Worm (Caenorhabditis elegans): ENCODE measurements around the gene eif-2Bdelta.

The eif-2Bdelta gene

DNA sequence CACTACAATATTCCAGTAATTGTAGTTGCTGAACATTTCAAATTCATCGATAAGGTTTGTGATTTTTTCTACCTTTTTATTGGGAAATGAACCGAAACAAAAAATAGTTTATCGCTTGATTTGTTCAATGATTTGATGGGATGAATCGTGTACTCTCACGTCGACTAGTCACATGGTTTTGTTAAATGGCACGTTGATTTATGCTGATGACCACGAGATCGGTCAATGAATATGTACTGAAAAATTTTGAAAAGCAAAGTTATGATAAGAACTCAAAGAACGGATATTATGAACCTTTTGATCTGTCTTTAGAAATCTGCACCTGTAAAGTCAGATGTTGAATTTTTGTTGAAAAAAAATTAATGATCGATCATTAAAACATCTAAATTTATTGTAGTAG lies 2.7 kb downstream of the eif-2Bdelta start (continued):
- peak; percentile 46 for TF ChIP-seq nhr-6 (tag; optimal IDR thresholded peaks at IDR 0.05)
- no peak for TF ChIP-seq Y48G9A.11 (GFP tag; IDR thresholded peaks at IDR 0.05)
- TF ChIP-seq mep-1 (tag; optimal IDR thresholded peaks at IDR 0.05), result peak; percentile 42
- TF ChIP-seq ztf-7 (tag; optimal IDR thresholded peaks at IDR 0.05), result no peak
- TF ChIP-seq nhr-11 (tag; optimal IDR thresholded peaks at IDR 0.05), result no peak
- TF ChIP-seq lir-3 (tag; optimal IDR thresholded peaks at IDR 0.05), result no peak
- TF ChIP-seq zip-2 (tag; optimal IDR thresholded peaks at IDR 0.05), result no peak
- no peak for TF ChIP-seq nhr-42 (GFP tag; IDR thresholded peaks at IDR 0.05)
- TF ChIP-seq hif-1 (tag; optimal IDR thresholded peaks at IDR 0.05), result no peak
- no peak for TF ChIP-seq lin-13 (GFP tag; optimal IDR thresholded peaks at IDR 0.05)
- TF ChIP-seq duxl-1 (tag; optimal IDR thresholded peaks at IDR 0.05; ENCODE audit: poor library complexity), result no peak
- peak; percentile 84 for TF ChIP-seq dmd-6 (GFP tag; IDR thresholded peaks at IDR 0.05)
- no peak for TF ChIP-seq F37D6.2 (tag; optimal IDR thresholded peaks at IDR 0.05)
- TF ChIP-seq ZK337.2 (GFP tag; IDR thresholded peaks at IDR 0.05), result no peak
- TF ChIP-seq ama-1 (optimal IDR thresholded peaks at IDR 0.05), result no peak
- TF ChIP-seq pha-4 (GFP tag; IDR thresholded peaks at IDR 0.05), result no peak
- no peak for TF ChIP-seq pha-4 (tag; optimal IDR thresholded peaks at IDR 0.05)
- TF ChIP-seq mxl-2 (GFP tag; conservative IDR thresholded peaks at IDR 0.05), result no peak
- TF ChIP-seq hlh-30 (tag; optimal IDR thresholded peaks at IDR 0.05; ENCODE audit: insufficient read depth), result peak; percentile 83

ce11 chrV:9518832-9519231 lies 5.2 kb downstream of the eif-2Bdelta start, which contains the start of gene C50F4.8:
TSS of gene C50F4.8 (minus strand) at chrV:9518859.
- TF ChIP-seq unc-39 (tag; optimal IDR thresholded peaks at IDR 0.05) (no peak), dve-1 (tag; optimal IDR thresholded peaks at IDR 0.05; ENCODE audit: insufficient read depth) (peak; percentile 24), nhr-28 (tag; optimal IDR thresholded peaks at IDR 0.05) (peak; percentile 39), dpl-1 (GFP tag; optimal IDR thresholded peaks at IDR 0.05) (no peak), unc-62 (GFP tag; optimal IDR thresholded peaks at IDR 0.05 in 1 of 2) (peak in 1 of 2 experiments; percentile 35), unc-62 (tag; optimal IDR thresholded peaks at IDR 0.05) (no peak)

ce11 chrV:9521697-9522096 lies 8.1 kb downstream of the eif-2Bdelta start:
- TF ChIP-seq unc-62 (GFP tag; optimal IDR thresholded peaks at IDR 0.05 in 1 of 2) (peak in 1 of 2 experiments; percentile 62), unc-62 (tag; optimal IDR thresholded peaks at IDR 0.05) (no peak), aha-1 (tag) (peak; percentile 46), spr-1 (tag; optimal IDR thresholded peaks at IDR 0.05) (no peak)

ce11 chrV:9524099-9524498 lies 10.5 kb downstream of the eif-2Bdelta start, which contains the start of gene C50F4.9:
TSS of gene C50F4.9 (minus strand) at chrV:9524199.
- TF ChIP-seq ztf-7 (tag; optimal IDR thresholded peaks at IDR 0.05), result no peak
- no peak for TF ChIP-seq nhr-48 (tag; optimal IDR thresholded peaks at IDR 0.05)
- TF ChIP-seq daf-19 (GFP tag; conservative IDR thresholded peaks at IDR 0.05), result no peak
- TF ChIP-seq nhr-6 (tag; optimal IDR thresholded peaks at IDR 0.05), result no peak

DNA sequence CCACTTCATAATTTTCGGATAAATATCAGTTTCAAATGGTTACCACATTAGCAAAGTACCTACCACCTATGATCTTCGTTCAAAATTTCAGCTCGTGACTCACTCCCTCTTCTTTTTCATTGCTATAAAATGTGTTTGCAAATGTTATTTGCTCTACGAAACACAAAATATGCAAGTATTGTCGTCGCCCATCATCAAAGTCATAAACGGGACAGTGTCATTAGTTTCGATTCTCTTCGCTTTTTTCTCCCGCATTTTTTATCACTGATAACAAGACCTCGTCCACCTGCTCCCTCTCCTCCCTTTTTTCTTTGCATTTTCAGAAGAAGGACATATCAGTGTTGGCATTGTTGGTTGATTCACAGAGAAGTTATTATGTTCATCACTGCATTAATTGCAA lies 12.8 kb downstream of the eif-2Bdelta start, which contains the start of gene C50F4.1:
Gene C50F4.1, plus strand, starts transcription at position 324 of the 400 bp plus-strand sequence.
- peak; percentile 82 for TF ChIP-seq nhr-28 (tag; optimal IDR thresholded peaks at IDR 0.05)
- peak; percentile 86 for TF ChIP-seq php-3 (GFP tag; IDR thresholded peaks at IDR 0.05)
- no peak for TF ChIP-seq ZK337.2 (GFP tag; IDR thresholded peaks at IDR 0.05)
- no peak for TF ChIP-seq daf-16 (GFP tag; optimal IDR thresholded peaks at IDR 0.05)
- TF ChIP-seq daf-16 (tag; optimal IDR thresholded peaks at IDR 0.05), result peak; percentile 49
- no peak for TF ChIP-seq ceh-62 (tag; optimal IDR thresholded peaks at IDR 0.05)
- peak; percentile 91 for TF ChIP-seq pqm-1 (tag; optimal IDR thresholded peaks at IDR 0.05)
- TF ChIP-seq dpl-1 (GFP tag; optimal IDR thresholded peaks at IDR 0.05), result no peak
- peak in 1 of 2 experiments; percentile 88 for TF ChIP-seq unc-62 (GFP tag; optimal IDR thresholded peaks at IDR 0.05 in 1 of 2)
- TF ChIP-seq unc-62 (tag; optimal IDR thresholded peaks at IDR 0.05), result no peak
- no peak for TF ChIP-seq lir-3 (tag; optimal IDR thresholded peaks at IDR 0.05)
- TF ChIP-seq daf-19 (GFP tag; conservative IDR thresholded peaks at IDR 0.05), result no peak
- TF ChIP-seq zfp-2 (tag; optimal IDR thresholded peaks at IDR 0.05), result no peak
- no peak for TF ChIP-seq hmg-1.1 (GFP tag; IDR thresholded peaks at IDR 0.05)
- no peak for TF ChIP-seq aha-1 (tag)
- no peak for TF ChIP-seq ctbp-1 (GFP tag; IDR thresholded peaks at IDR 0.05)
- TF ChIP-seq gei-8 (GFP tag; optimal IDR thresholded peaks at IDR 0.05), result no peak
- TF ChIP-seq hlh-11 (tag; optimal IDR thresholded peaks at IDR 0.05), result peak; percentile 69
- TF ChIP-seq lin-1 (GFP tag; IDR thresholded peaks at IDR 0.05), result no peak
- no peak for TF ChIP-seq mdt-29 (GFP tag; IDR thresholded peaks at IDR 0.05)
- TF ChIP-seq nhr-10 (tag; optimal IDR thresholded peaks at IDR 0.05), result no peak
- peak; percentile 83 for TF ChIP-seq dmd-6 (GFP tag; IDR thresholded peaks at IDR 0.05)
- peak; percentile 51 for TF ChIP-seq mxl-3 (GFP tag; optimal IDR thresholded peaks at IDR 0.05)
- peak; percentile 45 for TF ChIP-seq hlh-30 (tag; optimal IDR thresholded peaks at IDR 0.05; ENCODE audit: insufficient read depth)
- no peak for TF ChIP-seq dve-1 (tag; optimal IDR thresholded peaks at IDR 0.05; ENCODE audit: insufficient read depth)
- TF ChIP-seq nhr-77 (tag; optimal IDR thresholded peaks at IDR 0.05), result peak; percentile 51
